Worm (Caenorhabditis elegans): ENCODE results near the gene fbxc-55.
"Not testable (repeated sequence)": the region's sequence is repeated elsewhere in the genome, so short reads cannot be mapped to it uniquely, and the experiment has no call there.

The fbxc-55 gene

DNA sequence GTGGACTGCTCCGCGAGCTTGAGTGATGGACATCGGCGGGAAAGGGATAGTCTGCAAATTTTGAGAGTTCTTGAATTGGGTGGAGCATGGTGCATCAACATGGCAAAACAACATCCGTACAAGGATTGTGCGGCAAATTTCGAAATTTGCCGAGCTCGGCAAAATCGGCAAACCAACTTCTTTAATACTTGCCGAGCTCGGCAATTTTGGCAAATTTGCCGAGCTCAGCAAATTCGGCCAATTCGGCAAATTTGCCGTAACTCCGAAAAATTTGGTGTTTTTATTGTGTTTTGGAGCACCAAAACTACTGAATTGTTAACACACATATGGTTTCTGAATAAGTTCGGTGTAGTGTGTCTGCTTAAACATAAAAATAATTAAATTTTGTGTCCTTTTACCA lies at the start of gene fbxc-55:
Gene fbxc-55, minus strand, starts transcription at position 101 of the 400 bp plus-strand sequence.
- TF ChIP-seq dao-5 (tag; optimal IDR thresholded peaks at IDR 0.05) (no peak), W03F9.2 (tag; optimal IDR thresholded peaks at IDR 0.05) (no peak), him-1 (tag; optimal IDR thresholded peaks at IDR 0.05) (no peak)

DNA sequence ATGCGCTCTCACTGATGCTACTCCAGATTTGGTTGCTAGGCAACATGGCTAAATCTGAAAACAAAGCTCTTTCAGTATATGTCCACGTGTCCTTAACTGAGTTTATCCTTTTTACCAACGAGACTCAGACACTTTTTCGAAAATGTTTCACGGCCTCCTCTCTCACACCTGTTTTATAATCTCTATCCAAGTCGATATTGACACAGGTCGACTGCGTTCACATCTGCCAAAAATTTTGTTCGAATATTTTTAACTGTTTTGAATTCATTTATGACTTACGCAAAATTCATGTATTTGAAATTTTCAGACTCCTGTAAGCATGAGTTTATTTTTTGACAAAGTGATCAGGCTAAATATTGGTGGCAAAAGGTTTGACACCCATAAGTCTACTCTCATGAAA lies 45.8 kb upstream of the fbxc-55 start, which contains the start of gene ZC239.3:
Gene ZC239.3, plus strand, starts transcription at position 301 of the 400 bp plus-strand sequence.
- TF ChIP-seq W03F9.2, him-1, dao-5 (tag; optimal IDR thresholded peaks at IDR 0.05): not testable (repeated sequence)

DNA sequence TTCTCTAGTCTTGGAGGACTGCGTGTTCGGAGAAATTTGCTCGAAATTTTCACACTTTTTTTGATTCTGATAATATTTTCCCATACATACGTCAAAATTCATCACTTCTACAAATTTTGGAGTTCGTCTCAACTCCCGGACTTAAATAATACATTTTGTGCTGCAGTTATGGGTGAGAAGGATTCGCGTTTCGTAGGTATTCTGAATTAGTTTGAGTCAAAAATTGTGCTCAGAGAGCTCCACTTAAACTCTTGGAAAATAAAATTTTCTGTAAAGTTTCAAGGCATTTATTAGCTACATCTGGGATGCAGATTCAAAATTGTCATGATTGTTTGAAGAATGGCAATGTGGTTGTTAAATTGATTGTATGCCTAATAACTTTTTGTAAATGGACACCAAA lies 43.9 kb upstream of the fbxc-55 start, which contains the start of gene ZC239.4:
Gene ZC239.4, plus strand, starts transcription at position 301 of the 400 bp plus-strand sequence.
- TF ChIP-seq dao-5 (tag; optimal IDR thresholded peaks at IDR 0.05): no peak

DNA sequence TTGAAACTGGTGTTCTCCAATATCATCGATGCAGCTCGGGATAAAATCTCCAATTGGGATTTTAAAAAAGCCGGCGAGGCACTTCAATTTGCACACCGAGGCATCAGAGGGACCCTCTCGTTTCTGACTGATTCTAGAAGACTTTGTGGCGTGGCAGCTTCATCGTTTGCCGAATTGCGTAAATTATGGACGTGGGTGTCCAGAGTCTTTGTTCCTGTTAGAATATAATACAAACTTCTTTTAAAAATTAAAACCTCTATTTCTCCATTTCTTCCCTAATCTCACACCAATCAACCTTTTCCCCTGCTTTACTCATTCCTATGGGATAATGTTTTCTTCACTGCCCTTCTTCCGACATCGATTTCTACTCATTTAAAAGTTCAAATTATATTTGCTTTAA lies 40.4 kb upstream of the fbxc-55 start, which contains the start of gene ZC239.5:
Gene ZC239.5, plus strand, starts transcription at position 301 of the 400 bp plus-strand sequence.
- TF ChIP-seq him-1 (tag; optimal IDR thresholded peaks at IDR 0.05) (no peak), dao-5 (tag; optimal IDR thresholded peaks at IDR 0.05) (no peak), W03F9.2 (tag; optimal IDR thresholded peaks at IDR 0.05) (no peak)

DNA sequence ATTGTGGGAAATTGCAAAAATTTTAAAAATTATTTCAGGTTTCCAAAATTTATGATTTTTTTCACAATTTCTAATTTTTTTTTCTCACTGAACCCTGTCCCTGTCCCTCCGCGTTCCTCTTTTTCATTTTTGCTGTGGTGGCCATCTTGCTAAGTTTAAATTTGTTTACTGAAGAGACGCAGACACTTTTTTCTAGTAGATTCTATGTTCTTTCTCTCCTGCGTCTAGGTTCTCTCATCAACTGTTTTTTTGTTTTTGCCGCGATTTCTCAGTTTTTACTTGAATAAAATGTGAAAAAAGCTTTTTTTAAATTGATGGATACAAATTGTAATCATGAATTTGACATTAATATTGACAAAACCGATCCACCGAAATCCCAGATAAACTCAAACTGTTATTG lies 39.3 kb upstream of the fbxc-55 start, which contains the start of gene ZC239.6:
Gene ZC239.6, plus strand, starts transcription at position 381 of the 400 bp plus-strand sequence.
- no peak for TF ChIP-seq dao-5 (tag; optimal IDR thresholded peaks at IDR 0.05)
- TF ChIP-seq him-1 (tag; optimal IDR thresholded peaks at IDR 0.05): no peak

DNA sequence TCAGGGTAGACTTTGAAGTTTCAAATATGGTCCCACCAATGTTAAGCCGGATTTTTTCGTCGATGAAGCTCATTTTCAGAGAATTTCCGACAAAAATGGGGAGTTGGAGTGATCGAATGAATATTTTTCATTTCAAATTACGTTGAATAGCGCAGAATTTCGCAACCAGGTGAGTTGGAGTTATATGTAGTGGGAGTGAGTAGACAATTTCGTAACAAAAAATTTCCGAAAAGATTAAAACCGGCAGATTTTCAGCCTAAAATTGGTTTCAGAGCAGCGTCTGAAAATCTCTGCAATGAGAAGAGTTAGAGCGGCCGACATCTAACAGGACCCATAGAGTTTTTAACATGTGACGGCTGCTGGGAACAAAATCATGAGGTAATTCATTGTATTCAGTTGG lies 38.7 kb upstream of the fbxc-55 start, which contains the start of gene sdz-35:
Gene sdz-35, minus strand, starts transcription at position 101 of the 400 bp plus-strand sequence.
- no peak for TF ChIP-seq him-1 (tag; optimal IDR thresholded peaks at IDR 0.05)
- TF ChIP-seq W03F9.2 (tag; optimal IDR thresholded peaks at IDR 0.05): no peak
- no peak for TF ChIP-seq dao-5 (tag; optimal IDR thresholded peaks at IDR 0.05)

DNA sequence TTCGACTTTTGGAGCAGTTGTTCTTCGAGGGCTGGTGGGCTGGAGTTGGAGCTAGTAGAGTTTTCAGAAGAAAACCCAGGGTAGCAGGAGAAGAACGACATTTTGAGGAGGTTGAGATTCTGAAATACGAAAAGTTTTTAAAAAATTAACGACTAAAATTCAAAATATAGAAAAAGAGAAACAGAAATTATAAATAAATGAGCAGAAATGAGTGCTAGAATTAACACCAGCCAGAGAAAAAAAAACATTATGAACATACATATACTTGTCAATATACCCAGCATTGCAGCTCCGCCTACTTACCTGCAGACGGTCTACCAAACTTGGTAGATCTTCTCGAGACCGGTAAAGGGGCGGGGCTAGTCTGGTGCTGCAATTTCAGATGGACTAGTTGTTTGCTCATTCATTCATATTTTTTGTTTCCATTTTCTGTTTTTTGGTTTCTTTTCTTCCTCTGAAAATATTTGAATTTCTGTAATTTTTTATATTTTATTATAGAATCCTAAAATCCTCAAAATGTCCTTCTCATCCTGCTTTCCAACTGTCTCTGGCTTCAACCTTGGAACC lies 36.5 kb upstream of the fbxc-55 start, which contains the start of the genes ZC239.20 and ZC239.21:
Gene ZC239.20, minus strand, starts transcription at position 101 of the 567 bp plus-strand sequence.
Gene ZC239.21, plus strand, starts transcription at position 517 of the 567 bp plus-strand sequence.
- TF ChIP-seq W03F9.2 (tag; optimal IDR thresholded peaks at IDR 0.05) (no peak), him-1 (tag; optimal IDR thresholded peaks at IDR 0.05) (no peak), dao-5 (tag; optimal IDR thresholded peaks at IDR 0.05) (no peak)

DNA sequence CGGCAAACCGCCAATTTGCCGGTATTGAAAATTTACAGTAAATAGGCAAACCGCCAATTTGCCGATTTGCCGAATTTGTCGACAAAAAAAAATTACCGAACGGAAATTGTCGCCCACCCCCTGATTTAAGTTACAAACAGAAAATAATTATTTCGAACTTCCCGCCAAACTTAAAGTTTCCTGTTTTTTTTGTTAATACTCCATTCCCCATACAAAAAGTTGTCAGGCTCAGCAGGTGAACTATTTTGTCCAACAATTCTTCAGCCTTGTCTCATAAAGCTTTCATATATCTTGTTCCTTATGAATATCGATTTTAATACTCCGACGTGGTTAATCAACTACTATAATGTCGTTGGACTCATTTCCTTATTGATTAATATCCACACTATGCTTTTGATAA lies 33.4 kb upstream of the fbxc-55 start, which contains the start of gene sri-50:
Gene sri-50, plus strand, starts transcription at position 301 of the 400 bp plus-strand sequence.
- no peak for TF ChIP-seq dao-5 (tag; optimal IDR thresholded peaks at IDR 0.05)
- no peak for TF ChIP-seq W03F9.2 (tag; optimal IDR thresholded peaks at IDR 0.05)
- TF ChIP-seq him-1 (tag; optimal IDR thresholded peaks at IDR 0.05): no peak

DNA sequence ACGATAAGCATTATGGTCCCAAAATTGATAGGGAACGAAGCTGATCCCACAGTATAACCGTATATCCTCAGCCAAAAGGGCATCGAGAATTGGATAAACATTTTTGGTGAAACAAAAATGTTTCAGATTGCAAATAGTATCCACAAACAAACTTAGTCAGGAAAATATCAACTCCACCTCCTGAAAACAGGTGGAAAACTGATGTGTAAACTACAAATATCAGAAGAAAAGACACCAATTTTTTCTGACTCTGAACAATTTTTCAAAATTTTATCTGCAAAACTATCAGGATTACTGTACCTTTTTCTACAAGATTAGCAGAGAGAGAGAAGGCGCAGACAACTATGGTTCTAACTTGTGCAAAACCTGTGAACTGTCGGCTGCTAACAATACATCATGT lies 32.5 kb upstream of the fbxc-55 start, which contains the start of gene sri-53:
Gene sri-53, minus strand, starts transcription at position 101 of the 400 bp plus-strand sequence.
- no peak for TF ChIP-seq dao-5 (tag; optimal IDR thresholded peaks at IDR 0.05)
- no peak for TF ChIP-seq him-1 (tag; optimal IDR thresholded peaks at IDR 0.05)
- no peak for TF ChIP-seq W03F9.2 (tag; optimal IDR thresholded peaks at IDR 0.05)

DNA sequence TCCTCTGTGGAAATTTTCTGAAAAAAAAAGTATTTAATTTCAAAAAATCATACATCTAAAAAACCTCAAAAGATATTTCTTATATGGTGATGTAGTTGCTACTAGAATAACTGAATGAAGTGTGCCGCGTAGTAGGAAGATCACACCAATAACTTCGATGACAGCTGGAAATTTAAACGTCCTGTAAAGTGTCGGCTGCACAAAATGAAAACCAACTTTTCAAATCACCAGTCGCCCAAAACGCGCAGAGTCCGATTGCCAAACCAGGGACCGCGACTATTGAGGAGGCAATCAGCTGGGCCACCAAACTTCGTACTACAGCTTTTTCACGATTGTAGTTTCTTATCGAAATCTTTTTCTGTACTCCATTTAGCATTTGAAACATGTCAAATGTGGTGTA lies 31.3 kb upstream of the fbxc-55 start, which contains the start of gene sri-48:
Gene sri-48, minus strand, starts transcription at position 101 of the 400 bp plus-strand sequence.
- not testable (repeated sequence) for TF ChIP-seq W03F9.2, dao-5, him-1 (tag; optimal IDR thresholded peaks at IDR 0.05)

DNA sequence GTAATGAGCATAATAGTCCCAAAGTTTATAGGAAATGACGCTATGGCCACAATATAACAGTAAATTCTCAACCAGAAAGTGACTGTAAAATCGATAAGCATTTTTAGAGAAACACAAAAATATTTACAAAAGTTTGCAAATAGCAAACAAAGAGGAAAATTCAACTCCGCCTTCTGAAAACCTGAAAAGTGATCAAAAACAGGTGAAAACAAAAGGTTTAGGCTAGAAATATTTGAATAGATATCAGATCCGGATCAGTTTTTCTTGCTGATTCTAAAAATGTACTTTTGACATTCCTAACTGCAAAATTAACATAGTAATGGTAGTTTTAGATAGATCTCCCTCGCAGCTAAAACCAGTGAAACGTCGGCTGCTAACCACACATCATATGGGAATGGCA lies 29.0 kb upstream of the fbxc-55 start, which contains the start of gene sri-51:
Gene sri-51, minus strand, starts transcription at position 101 of the 400 bp plus-strand sequence.
- TF ChIP-seq W03F9.2 (tag; optimal IDR thresholded peaks at IDR 0.05) (no peak), him-1 (tag; optimal IDR thresholded peaks at IDR 0.05) (no peak), dao-5 (tag; optimal IDR thresholded peaks at IDR 0.05) (no peak)

DNA sequence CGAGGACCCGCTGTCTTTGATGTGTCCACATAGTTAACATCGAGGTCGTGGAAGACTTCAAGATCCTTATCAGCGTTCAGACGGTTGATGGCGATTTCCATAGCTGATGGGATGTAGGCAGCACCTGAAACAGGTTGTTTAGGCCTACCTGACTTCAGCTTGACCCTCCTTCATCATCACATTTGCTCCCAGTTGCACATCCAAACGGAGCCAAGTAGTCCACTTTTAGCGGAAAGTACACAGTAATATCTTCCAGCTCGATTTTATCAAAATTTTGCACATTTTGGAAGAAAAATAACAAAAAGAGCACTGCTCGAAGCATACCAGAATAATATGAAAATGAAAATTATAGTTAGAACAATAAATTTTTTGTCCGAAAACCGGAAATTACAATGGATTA lies 27.0 kb upstream of the fbxc-55 start, which contains the start of gene gcy-15:
Gene gcy-15, minus strand, starts transcription at position 101 of the 400 bp plus-strand sequence.
- TF ChIP-seq dao-5 (tag; optimal IDR thresholded peaks at IDR 0.05) (no peak), W03F9.2 (tag; optimal IDR thresholded peaks at IDR 0.05) (no peak), him-1 (tag; optimal IDR thresholded peaks at IDR 0.05) (no peak)

DNA sequence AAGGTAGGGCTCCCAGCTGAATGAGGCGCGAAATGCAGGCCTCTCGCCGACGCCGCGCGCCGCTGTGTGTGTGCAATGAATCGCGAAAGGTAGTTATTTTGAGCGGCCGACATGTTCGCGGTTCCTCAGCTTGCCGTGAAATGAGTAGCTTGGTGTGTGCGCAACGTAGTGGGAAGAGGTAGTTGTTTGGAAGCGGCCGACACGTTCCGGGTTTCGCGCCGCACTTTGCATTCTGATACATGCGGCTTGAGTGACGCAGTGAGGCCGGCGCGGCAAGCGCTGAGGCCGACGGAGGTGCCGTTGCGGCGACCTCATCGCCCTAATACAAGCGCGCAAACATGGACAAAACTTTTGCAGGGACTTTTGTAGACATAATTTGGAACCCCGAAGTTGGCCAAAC lies 25.8 kb upstream of the fbxc-55 start:
- TF ChIP-seq dao-5 (tag; optimal IDR thresholded peaks at IDR 0.05) (no peak), him-1 (tag; optimal IDR thresholded peaks at IDR 0.05) (no peak), W03F9.2 (tag; optimal IDR thresholded peaks at IDR 0.05) (no peak)

DNA sequence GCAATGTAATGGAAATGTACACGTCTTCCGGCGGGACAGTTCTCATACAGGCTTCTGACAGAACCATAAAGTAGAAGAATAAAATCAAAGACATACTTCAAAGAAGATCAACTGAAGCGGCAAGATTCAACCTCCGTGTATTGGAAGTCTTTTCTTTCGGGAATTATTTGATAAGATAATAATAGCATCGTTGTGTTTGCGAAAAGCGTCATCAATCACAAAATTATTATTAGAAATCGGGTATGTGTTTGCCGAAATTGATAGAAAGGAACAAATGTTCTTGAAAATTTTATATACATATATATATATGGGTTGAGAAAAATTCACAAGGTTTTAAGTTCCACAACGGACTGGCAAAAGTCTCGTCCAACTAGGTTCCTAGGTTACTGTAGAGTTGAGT lies 21.6 kb upstream of the fbxc-55 start, which contains the start of gene Y27F2A.9:
Gene Y27F2A.9, minus strand, starts transcription at position 101 of the 400 bp plus-strand sequence.
- not testable (repeated sequence) for TF ChIP-seq dao-5, W03F9.2, him-1 (tag; optimal IDR thresholded peaks at IDR 0.05)
